Fruit fly (Drosophila melanogaster) whole organism, embryonic: ENCODE measurements around the gene CG6830.

Source experiments
- Adf1 ChIP-seq: fragments of 200-800 bp; sonication (Bioruptor generic); IDR thresholded peaks from 2 replicates; pipeline ENCODE4 v1.3.6; 2022; ENCODE audit warnings: missing biosample characterization, missing genetic modification characterization
- Aef1 ChIP-seq: fragments of 200-800 bp; sonication (Bioruptor generic); IDR thresholded peaks from 3 replicates; pipeline ENCODE4 v1.3.6; 2022; ENCODE audit warnings: missing biosample characterization, missing genetic modification characterization
- CG10366 ChIP-seq: fragments of 200-800 bp; sonication (Bioruptor generic); IDR thresholded peaks from 2 replicates; pipeline ENCODE4 v1.3.6; 2022; ENCODE audit warnings: missing biosample characterization, missing genetic modification characterization
- CG11247 ChIP-seq: fragments of 200-800 bp; sonication (Bioruptor generic); IDR thresholded peaks from 2 replicates; pipeline ENCODE4 v1.3.6; 2022; ENCODE audit warnings: missing biosample characterization, missing genetic modification characterization
- CG15514 ChIP-seq: fragments of 200-800 bp; sonication (Bioruptor generic); optimal IDR thresholded peaks from 3 replicates; lab custom pipeline; 2017; ENCODE audit warnings: missing biosample characterization, missing genetic modification characterization, mild to moderate bottlenecking, moderate library complexity, missing genetic modification reagents
- CG16813 ChIP-seq: fragments of 200-800 bp; sonication (Bioruptor generic); IDR thresholded peaks from 3 replicates; pipeline ENCODE4 v1.3.6; 2022; ENCODE audit warnings: missing biosample characterization, missing genetic modification characterization; ENCODE audit not compliant: partially characterized antibody
- CG17186 ChIP-seq: fragments of 200-800 bp; sonication (Bioruptor generic); optimal IDR thresholded peaks from 3 replicates; lab custom pipeline; 2017; ENCODE audit warnings: missing biosample characterization, missing genetic modification reagents, missing genetic modification characterization
- CG18764 ChIP-seq: fragments of 200-800 bp; sonication (Bioruptor generic); optimal IDR thresholded peaks from 3 replicates; lab custom pipeline; 2016; ENCODE audit warnings: missing biosample characterization, missing genetic modification characterization
- CG2116 ChIP-seq: fragments of 200-800 bp; sonication (Bioruptor generic); optimal IDR thresholded peaks from 3 replicates; lab custom pipeline; 2018; ENCODE audit warnings: missing biosample characterization, mild to moderate bottlenecking, missing genetic modification characterization
- CG31224 ChIP-seq: fragments of 200-800 bp; sonication (Bioruptor generic); IDR thresholded peaks from 2 replicates; pipeline ENCODE4 v1.3.6; 2022; ENCODE audit warnings: missing biosample characterization, missing genetic modification characterization
- CG31388 ChIP-seq: fragments of 200-800 bp; sonication (Bioruptor generic); optimal IDR thresholded peaks from 2 replicates; lab custom pipeline; 2016; ENCODE audit warnings: missing biosample characterization, missing genetic modification characterization
- CG42726 ChIP-seq: fragments of 200-800 bp; sonication (Bioruptor generic); IDR thresholded peaks from 2 replicates; pipeline ENCODE4 v1.3.6; 2022; ENCODE audit warnings: missing biosample characterization, missing genetic modification characterization; ENCODE audit not compliant: partially characterized antibody
- CG6254 ChIP-seq: fragments of 200-800 bp; sonication (Bioruptor generic); optimal IDR thresholded peaks from 3 replicates; lab custom pipeline; 2017; ENCODE audit warnings: mild to moderate bottlenecking, missing biosample characterization, missing genetic modification reagents, missing genetic modification characterization
- CG7963 ChIP-seq: fragments of 200-800 bp; sonication (Bioruptor generic); IDR thresholded peaks from 3 replicates; pipeline ENCODE4 v1.3.6; 2022; ENCODE audit warnings: missing biosample characterization, missing genetic modification characterization; ENCODE audit not compliant: partially characterized antibody
- CG8089 ChIP-seq: fragments of 200-800 bp; sonication (Bioruptor generic); optimal IDR thresholded peaks from 3 replicates; lab custom pipeline; 2016; ENCODE audit warnings: missing biosample characterization, missing genetic modification characterization
- CrebB ChIP-seq: fragments of 200-800 bp; sonication (Bioruptor generic); optimal IDR thresholded peaks from 3 replicates; lab custom pipeline; 2018; ENCODE audit warnings: missing biosample characterization, mild to moderate bottlenecking, missing genetic modification characterization
- Dp ChIP-seq: fragments of 200-800 bp; sonication (Bioruptor generic); optimal IDR thresholded peaks from 2 replicates; lab custom pipeline; 2018; ENCODE audit warnings: missing biosample characterization, mild to moderate bottlenecking, missing genetic modification characterization, moderate library complexity
- Elba2 ChIP-seq: fragments of 200-800 bp; sonication (Bioruptor generic); optimal IDR thresholded peaks from 3 replicates; lab custom pipeline; 2016; ENCODE audit warnings: missing biosample characterization, missing genetic modification characterization
- Hr51 ChIP-seq, 2 experiments: fragments of 200-800 bp; sonication (Bioruptor generic); optimal IDR thresholded peaks; 2 replicates in 1 of 2; 3 replicates in 1 of 2; lab custom pipeline; 2016 to 2018; ENCODE audit warnings: missing biosample characterization in 2 of 2, missing genetic modification characterization in 2 of 2, mild to moderate bottlenecking in 1 of 2, moderate library complexity in 1 of 2
- MBD-R2 ChIP-seq: fragments of 200-800 bp; sonication (Bioruptor generic); IDR thresholded peaks from 2 replicates; pipeline ENCODE4 v1.3.6; 2022; ENCODE audit warnings: missing biosample characterization, missing genetic modification characterization
- Meics ChIP-seq: fragments of 200-800 bp; sonication (Bioruptor generic); optimal IDR thresholded peaks from 2 replicates; lab custom pipeline; 2017; ENCODE audit warnings: missing biosample characterization, mild to moderate bottlenecking, missing genetic modification characterization
- Oli ChIP-seq: fragments of 200-800 bp; sonication (Bioruptor generic); optimal IDR thresholded peaks from 2 replicates; lab custom pipeline; 2018; ENCODE audit warnings: missing biosample characterization, mild to moderate bottlenecking, missing genetic modification characterization, moderate library complexity
- PHDP ChIP-seq: fragments of 200-800 bp; sonication (Bioruptor generic); optimal IDR thresholded peaks from 3 replicates; lab custom pipeline; 2018; ENCODE audit warnings: missing biosample characterization, mild to moderate bottlenecking, missing genetic modification characterization, moderate library complexity
- Sox100B ChIP-seq: fragments of 200-800 bp; sonication (Bioruptor generic); optimal IDR thresholded peaks from 3 replicates; lab custom pipeline; 2018; ENCODE audit warnings: missing biosample characterization, mild to moderate bottlenecking, missing genetic modification characterization
- al ChIP-seq: fragments of 200-800 bp; sonication (Bioruptor generic); IDR thresholded peaks from 2 replicates; pipeline ENCODE4 v1.3.6; 2022; ENCODE audit warnings: missing biosample characterization, missing genetic modification characterization
- chinmo ChIP-seq: fragments of 200-800 bp; sonication (Bioruptor generic); IDR thresholded peaks from 4 replicates; pipeline ENCODE4 v1.3.6; 2022; ENCODE audit warnings: missing biosample characterization, missing genetic modification characterization; ENCODE audit not compliant: partially characterized antibody
- ci ChIP-seq: fragments of 200-800 bp; sonication (Bioruptor generic); IDR thresholded peaks from 3 replicates; pipeline ENCODE4 v1.3.6; 2022; ENCODE audit warnings: missing biosample characterization, missing genetic modification characterization
- fu2 ChIP-seq: fragments of 200-800 bp; sonication (Bioruptor generic); optimal IDR thresholded peaks from 2 replicates; lab custom pipeline; 2016; ENCODE audit warnings: missing biosample characterization, missing genetic modification characterization
- gce ChIP-seq: fragments of 200-800 bp; sonication (Bioruptor generic); IDR thresholded peaks from 3 replicates; pipeline ENCODE4 v1.3.6; 2022; ENCODE audit warnings: missing biosample characterization, missing genetic modification characterization
- gcm ChIP-seq: fragments of 200-800 bp; sonication (Bioruptor generic); optimal IDR thresholded peaks from 2 replicates; lab custom pipeline; 2019; ENCODE audit warnings: missing biosample characterization, mild to moderate bottlenecking, missing genetic modification characterization, moderate library complexity
- lab ChIP-seq: fragments of 200-800 bp; sonication (Bioruptor generic); optimal IDR thresholded peaks from 3 replicates; lab custom pipeline; 2017; ENCODE audit warnings: missing biosample characterization, missing genetic modification characterization, mild to moderate bottlenecking, moderate library complexity, missing genetic modification reagents
- lbe ChIP-seq: fragments of 200-800 bp; sonication (Bioruptor generic); optimal IDR thresholded peaks from 2 replicates; lab custom pipeline; 2016; ENCODE audit warnings: missing biosample characterization, mild to moderate bottlenecking, missing genetic modification characterization
- luna ChIP-seq: fragments of 200-800 bp; sonication (Bioruptor generic); optimal IDR thresholded peaks from 2 replicates; lab custom pipeline; 2016; ENCODE audit warnings: missing biosample characterization, missing genetic modification characterization
- nerfin-2 ChIP-seq: fragments of 200-800 bp; sonication (Bioruptor generic); IDR thresholded peaks from 2 replicates; pipeline ENCODE4 v1.3.6; 2022; ENCODE audit warnings: missing biosample characterization, missing genetic modification characterization; ENCODE audit not compliant: partially characterized antibody
- otp ChIP-seq: fragments of 200-800 bp; sonication (Bioruptor generic); IDR thresholded peaks from 3 replicates; pipeline ENCODE4, ENCODE4 v1.3.6; 2022; ENCODE audit warnings: missing biosample characterization, missing genetic modification characterization
- pan ChIP-seq, 4 experiments: fragments of >200 bp in 3 of 4; fragments of 200-800 bp in 1 of 4; sonication (Bioruptor generic) in 1 of 4; optimal IDR thresholded peaks in 3 of 4; IDR thresholded peaks in 1 of 4; 2 replicates each; pipeline versions ENCODE4 v1.3.6 to Lab custom; 2017 to 2022; ENCODE audit warnings: missing biosample characterization in 2 of 4, missing genetic modification characterization in 2 of 4, mixed read lengths in 1 of 4
- peb ChIP-seq: fragments of 200-800 bp; sonication (Bioruptor generic); IDR thresholded peaks from 2 replicates; pipeline ENCODE4 v1.3.6; 2022; ENCODE audit warnings: missing biosample characterization, missing genetic modification characterization
- pho ChIP-seq: fragments of 200-800 bp; sonication (Bioruptor generic); optimal IDR thresholded peaks from 2 replicates; lab custom pipeline; 2016; ENCODE audit warnings: missing biosample characterization, missing genetic modification characterization
- pita ChIP-seq: fragments of 200-800 bp; sonication (Bioruptor generic); optimal IDR thresholded peaks from 2 replicates; lab custom pipeline; 2017; ENCODE audit warnings: missing biosample characterization, mild to moderate bottlenecking, missing genetic modification characterization
- rib ChIP-seq: fragments of 200-800 bp; sonication (Bioruptor generic); IDR thresholded peaks from 2 replicates; pipeline ENCODE4 v1.3.6; 2022; ENCODE audit warnings: missing biosample characterization, missing genetic modification characterization
- schlank ChIP-seq: fragments of 200-800 bp; sonication (Bioruptor generic); optimal IDR thresholded peaks from 2 replicates; lab custom pipeline; 2018; ENCODE audit warnings: missing biosample characterization, mild to moderate bottlenecking, missing genetic modification characterization
- sob ChIP-seq: fragments of 200-800 bp; sonication (Bioruptor generic); IDR thresholded peaks from 2 replicates; pipeline ENCODE4 v1.3.6; 2022; ENCODE audit warnings: missing biosample characterization, missing genetic modification characterization
- tll ChIP-seq, 2 experiments: fragments of 200-800 bp in 1 of 2; fragments of >200 bp in 1 of 2; sonication (Bioruptor generic) in 1 of 2; optimal IDR thresholded peaks; 2 replicates each; lab custom pipeline; 2017 to 2019; ENCODE audit warnings: missing biosample characterization in 2 of 2, missing genetic modification characterization in 2 of 2, mild to moderate bottlenecking in 1 of 2, moderate library complexity in 1 of 2
- trem ChIP-seq: fragments of 200-800 bp; optimal IDR thresholded peaks from 3 replicates; lab custom pipeline; 2019; ENCODE audit warnings: missing biosample characterization, mild to moderate bottlenecking, missing genetic modification characterization, moderate library complexity
- unpg ChIP-seq: fragments of 200-800 bp; sonication (Bioruptor generic); optimal IDR thresholded peaks from 3 replicates; lab custom pipeline; 2018; ENCODE audit warnings: missing biosample characterization, mild to moderate bottlenecking, missing genetic modification characterization, moderate library complexity
- wor ChIP-seq: fragments of 200-800 bp; sonication (Bioruptor generic); IDR thresholded peaks from 2 replicates; pipeline ENCODE4 v1.3.6; 2022; ENCODE audit warnings: missing biosample characterization, missing genetic modification characterization

Gene CG6830

DNA sequence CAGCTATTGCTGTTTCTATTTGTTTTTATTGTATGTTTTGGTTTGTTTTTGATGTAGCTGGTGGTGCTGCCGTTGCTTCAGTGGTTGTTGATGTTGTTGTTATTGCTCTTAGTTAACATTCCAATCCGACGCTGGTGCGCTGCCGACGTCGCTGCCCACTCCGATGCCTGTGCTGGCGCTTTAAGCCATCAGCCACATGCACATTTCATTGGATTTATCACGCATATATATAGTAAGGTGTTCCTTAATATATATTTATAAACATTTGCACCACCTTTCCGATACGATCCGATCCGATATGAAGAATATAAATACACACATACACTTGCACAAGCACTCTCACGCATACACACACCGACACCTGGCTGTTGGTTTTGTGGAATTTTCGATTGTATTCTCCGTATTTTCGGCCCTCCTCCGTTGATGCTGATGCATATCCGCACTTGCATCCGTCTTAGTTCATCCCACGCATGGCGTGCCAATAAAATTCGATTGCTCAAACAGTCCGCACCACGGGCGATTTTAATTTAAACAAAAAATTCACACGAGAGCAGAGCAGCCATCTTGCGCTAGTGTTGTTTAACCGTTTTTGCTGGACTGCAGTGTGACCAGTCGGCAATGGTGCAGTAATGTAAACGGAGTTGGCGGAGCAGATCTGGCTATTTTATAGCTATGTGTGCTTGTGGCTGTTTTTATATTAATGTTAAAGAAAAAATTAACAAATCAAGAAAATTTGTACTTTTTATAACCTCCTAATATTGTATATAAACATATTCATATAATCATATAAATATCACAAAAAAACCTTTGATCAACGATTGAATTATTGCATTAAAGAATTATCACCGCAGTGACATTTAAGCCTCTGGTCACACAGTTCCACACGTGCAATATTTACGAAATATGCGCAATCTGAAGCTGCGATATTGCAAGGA lies 33.8 kb downstream of the CG6830 start, which contains the start of the genes Csk and Elp1 (continued):
- TF ChIP-seq schlank (tag; lab: Kevin White, UChicago), result no peak
- TF ChIP-seq Adf1 (GFP tag; lab: Robert Waterston, UW), result peak; percentile 74
- TF ChIP-seq Aef1, result peak; percentile 45; the same call in 2 of the 3 replicates
- no peak for TF ChIP-seq tll (GFP tag; optimal IDR thresholded peaks at IDR 0.05; lab: Kevin White, UChicago)
- no peak for TF ChIP-seq nerfin-2
- TF ChIP-seq Oli (tag; lab: Kevin White, UChicago), result peak; percentile 29
- TF ChIP-seq gce, result no peak
- TF ChIP-seq sob (GFP tag; lab: Robert Waterston, UW), result peak; percentile 47; the same call in 1 of the 2 replicates
- no peak for TF ChIP-seq otp (GFP tag; lab: Robert Waterston, UW)
- TF ChIP-seq Meics, result peak; percentile 54
- TF ChIP-seq ci (GFP tag; lab: Robert Waterston, UW), result 0 out of 3 replicates have a peak, but pooled peaks have one; percentile 32
- peak; percentile 38 for TF ChIP-seq CG18764 (GFP tag; lab: Kevin White, UChicago)
- TF ChIP-seq Sox100B, result peak; percentile 59
- TF ChIP-seq Dp (GFP tag; lab: Kevin White, UChicago), result peak; percentile 38
- TF ChIP-seq Elba2, result peak; percentile 42
- TF ChIP-seq pan (optimal IDR thresholded peaks at IDR 0.05; lab: Kevin White, UChicago), result no peak
- TF ChIP-seq pan (GFP tag; optimal IDR thresholded peaks at IDR 0.05 in 1 of 2, IDR thresholded peaks at IDR 0.05 in 1 of 2), result no peak
- no peak for TF ChIP-seq luna (GFP tag; lab: Kevin White, UChicago)
- no peak for TF ChIP-seq pita
- no peak for TF ChIP-seq rib (GFP tag; lab: Robert Waterston, UW)
- peak; percentile 69 for TF ChIP-seq lab
- no peak for TF ChIP-seq gcm (GFP tag; lab: Kevin White, UChicago)
- TF ChIP-seq fu2 (GFP tag; lab: Kevin White, UChicago), result peak; percentile 19
- TF ChIP-seq CG42726 (GFP tag; lab: Robert Waterston, UW), result no peak
- 0 out of 4 replicates have a peak, but pooled peaks have one; percentile 30 for TF ChIP-seq chinmo
- TF ChIP-seq CG17186 (GFP tag; lab: Kevin White, UChicago), result peak; percentile 41
- TF ChIP-seq al (GFP tag; lab: Robert Waterston, UW), result 0 out of 2 replicates have a peak, but pooled peaks have one; percentile 10
- TF ChIP-seq CG7963 (GFP tag; lab: Robert Waterston, UW), result no peak
- peak; percentile 52 for TF ChIP-seq PHDP (tag; lab: Kevin White, UChicago)
- no peak for TF ChIP-seq CG6254 (GFP tag; lab: Kevin White, UChicago)
- no peak for TF ChIP-seq CG31224 (GFP tag; lab: Robert Waterston, UW)
- TF ChIP-seq peb (GFP tag; lab: Robert Waterston, UW), result no peak
- peak; percentile 71 for TF ChIP-seq CG2116 (GFP tag; lab: Kevin White, UChicago)
- TF ChIP-seq trem (tag; lab: Kevin White, UChicago), result peak; percentile 68
- TF ChIP-seq MBD-R2 (GFP tag; lab: Robert Waterston, UW), result peak; percentile 52
- no peak for TF ChIP-seq CG8089 (GFP tag; lab: Kevin White, UChicago)
- TF ChIP-seq unpg (GFP tag; lab: Kevin White, UChicago), result peak; percentile 50
- no peak for TF ChIP-seq CG16813 (GFP tag; lab: Robert Waterston, UW)
- peak; percentile 12 for TF ChIP-seq lbe
- peak; percentile 33; the same call in 1 of the 2 replicates for TF ChIP-seq CG10366 (GFP tag; lab: Robert Waterston, UW)
- TF ChIP-seq Hr51 (GFP tag; optimal IDR thresholded peaks at IDR 0.05; lab: Kevin White, UChicago), result peak; percentile 40 to 51
- no peak for TF ChIP-seq CrebB (tag; lab: Kevin White, UChicago)
- peak; percentile 12 for TF ChIP-seq CG31388
- TF ChIP-seq CG11247 (GFP tag; lab: Robert Waterston, UW), result no peak
- TF ChIP-seq pho, result peak; percentile 3
- TF ChIP-seq wor, result no peak
- TF ChIP-seq CG15514, result peak; percentile 74
